Worm (Caenorhabditis elegans) whole organism, L4 larva: ENCODE measurements around the gene ckb-3.

Experiments used
- Y75B8A.6 ChIP-seq: fragments of 200-800 bp; sonication (Bioruptor generic); IDR thresholded peaks from 2 replicates; pipeline ENCODE4 v1.3.6; 2022; ENCODE audit warnings: missing genetic modification reagents, missing genetic modification characterization, missing compliant biosample characterization
- ceh-28 ChIP-seq: fragments of 150-350 bp; optimal IDR thresholded peaks from 2 replicates; lab custom pipeline; 2014; ENCODE audit warnings: missing biosample characterization, missing genetic modification reagents, missing genetic modification characterization
- dmd-8 ChIP-seq: fragments of 200-800 bp; sonication (Bioruptor generic); IDR thresholded peaks from 2 replicates; pipeline ENCODE4 v1.3.6; 2022; ENCODE audit warnings: missing genetic modification characterization, missing compliant biosample characterization
- dmd-9 ChIP-seq: fragments of 200-800 bp; sonication (Bioruptor generic); IDR thresholded peaks from 2 replicates; pipeline ENCODE4 v1.3.6; 2022; ENCODE audit warnings: missing genetic modification reagents, missing genetic modification characterization, missing compliant biosample characterization
- dpl-1 ChIP-seq: fragments of 150-350 bp; optimal IDR thresholded peaks from 2 replicates; lab custom pipeline; 2014; ENCODE audit warnings: missing biosample characterization, missing genetic modification reagents, missing genetic modification characterization
- nhr-11 ChIP-seq: fragments of 150-350 bp; optimal IDR thresholded peaks from 2 replicates; lab custom pipeline; 2014; ENCODE audit warnings: missing biosample characterization, missing genetic modification characterization
- nhr-237 ChIP-seq: sonication (generic microtip); optimal IDR thresholded peaks from 2 replicates; lab custom pipeline; 2017; ENCODE audit warnings: missing biosample characterization, missing genetic modification characterization

DNA sequence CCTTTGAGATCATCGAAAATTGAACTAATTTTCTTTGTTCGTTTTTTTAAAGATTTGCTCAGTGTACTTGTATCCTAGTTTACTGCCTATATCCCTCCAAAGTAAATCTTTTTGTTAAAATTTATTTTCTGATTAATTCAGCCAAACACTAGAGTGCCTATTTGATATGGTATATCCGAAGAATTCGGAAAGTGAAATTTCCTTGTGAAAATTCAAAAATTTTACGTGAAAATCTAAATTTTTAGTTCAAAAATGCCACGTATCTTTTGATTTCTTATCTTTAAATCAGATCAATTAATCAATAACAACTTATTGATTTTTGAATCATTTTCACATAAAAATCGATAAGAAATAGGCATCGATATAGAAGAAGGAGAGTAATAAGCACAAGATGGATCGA, 27.8 kb downstream of the ckb-3 start, which contains the start of gene R07E5.6:
- no peak for TF ChIP-seq nhr-11 (tag; lab: Kevin White, UChicago)
- TF ChIP-seq nhr-237 (tag; lab: Kevin White, UChicago) = no peak
- no peak for TF ChIP-seq dpl-1 (GFP tag; lab: Kevin White, UChicago)
- peak; percentile 51 for TF ChIP-seq ceh-28
- TF ChIP-seq Y75B8A.6 = no peak
- no peak for TF ChIP-seq dmd-8 (GFP tag; lab: Robert Waterston, UW)
- no peak for TF ChIP-seq dmd-9 (GFP tag; lab: Robert Waterston, UW)
